Worm (Caenorhabditis elegans) whole organism, L1 larva: ENCODE measurements around the gene sdz-5.

ENCODE experiments used
- C04F5.9 ChIP-seq: sonication (generic microtip); optimal IDR thresholded peaks from 2 replicates; lab custom pipeline; 2016; ENCODE audit warnings: missing genetic modification characterization, missing compliant biosample characterization
- aha-1 ChIP-seq: fragments of 150-350 bp; optimal IDR thresholded peaks from 2 replicates; lab custom pipeline; 2014; ENCODE audit warnings: missing biosample characterization, missing genetic modification characterization
- alr-1 ChIP-seq: fragments of 200-800 bp; sonication (Bioruptor generic); optimal IDR thresholded peaks from 2 replicates; lab custom pipeline; 2018; ENCODE audit warnings: borderline replicate concordance, mild to moderate bottlenecking, missing genetic modification characterization, missing compliant biosample characterization
- aly-2 ChIP-seq: fragments of 150-350 bp; optimal IDR thresholded peaks from 2 replicates; lab custom pipeline; 2014; ENCODE audit warnings: missing biosample characterization, missing genetic modification characterization
- ama-1 ChIP-seq: fragments of 150-350 bp; optimal IDR thresholded peaks from 2 replicates; lab custom pipeline; 2014
- ceh-90 ChIP-seq: sonication (generic microtip); optimal IDR thresholded peaks from 2 replicates; lab custom pipeline; 2016; ENCODE audit warnings: missing genetic modification characterization, missing compliant biosample characterization
- ces-1 ChIP-seq: fragments of 150-350 bp; optimal IDR thresholded peaks from 2 replicates; lab custom pipeline; 2014; ENCODE audit warnings: missing biosample characterization, missing genetic modification reagents, missing genetic modification characterization
- efl-1 ChIP-seq, 4 experiments: fragments of 150-350 bp; optimal IDR thresholded peaks in 3 of 4; peaks in 1 of 4; 1 replicate in 1 of 4; 2 replicates in 3 of 4; lab custom pipeline; 2014; ENCODE audit warnings: missing biosample characterization in 2 of 4, missing genetic modification characterization in 2 of 4, missing genetic modification reagents in 2 of 4
- egl-13 ChIP-seq: sonication (generic microtip); optimal IDR thresholded peaks from 2 replicates; lab custom pipeline; 2016; ENCODE audit warnings: missing genotype, missing genetic modification reagents, missing genetic modification characterization, missing compliant biosample characterization
- elt-2 ChIP-seq: sonication (generic microtip); optimal IDR thresholded peaks from 2 replicates; lab custom pipeline; 2016; ENCODE audit warnings: missing genetic modification characterization, mild to moderate bottlenecking, inconsistent platforms, missing compliant biosample characterization, missing genetic modification reagents
- fkh-4 ChIP-seq: sonication (generic microtip); optimal IDR thresholded peaks from 2 replicates; lab custom pipeline; 2016; ENCODE audit warnings: missing compliant biosample characterization, missing genetic modification characterization, borderline replicate concordance
- fkh-8 ChIP-seq: sonication (generic microtip); optimal IDR thresholded peaks from 2 replicates; lab custom pipeline; 2016; ENCODE audit warnings: mild to moderate bottlenecking, missing genetic modification characterization, missing compliant biosample characterization
- fos-1 ChIP-seq: fragments of 150-350 bp; optimal IDR thresholded peaks from 2 replicates; lab custom pipeline; 2014; ENCODE audit warnings: missing biosample characterization, missing genetic modification characterization
- grh-1 ChIP-seq: fragments of 200-800 bp; sonication (Bioruptor generic); IDR thresholded peaks from 2 replicates; pipeline ENCODE4 v1.3.6; 2022; ENCODE audit warnings: missing genetic modification reagents, missing genetic modification characterization, missing compliant biosample characterization
- hpl-2 ChIP-seq: fragments of 150-350 bp; optimal IDR thresholded peaks from 2 replicates; lab custom pipeline; 2014; ENCODE audit warnings: missing biosample characterization, missing genetic modification reagents, missing genetic modification characterization
- isw-1 ChIP-seq: fragments of 200-800 bp; sonication (Bioruptor generic); IDR thresholded peaks from 2 replicates; pipeline ENCODE4 v1.3.6; 2022; ENCODE audit warnings: missing genetic modification characterization, missing compliant biosample characterization
- jun-1 ChIP-seq: fragments of 150-350 bp; optimal IDR thresholded peaks from 2 replicates; lab custom pipeline; 2014; ENCODE audit warnings: missing biosample characterization, missing genetic modification reagents, missing genetic modification characterization
- lin-15B ChIP-seq: fragments of 150-350 bp; sonication (generic microtip); optimal IDR thresholded peaks from 3 replicates; lab custom pipeline; 2014; ENCODE audit warnings: missing biosample characterization, missing genetic modification characterization
- lin-35 ChIP-seq, 2 experiments: fragments of 150-350 bp; optimal IDR thresholded peaks; 2 replicates each; lab custom pipeline; 2014; ENCODE audit warnings: missing biosample characterization in 2 of 2, missing genetic modification characterization in 2 of 2, missing genetic modification reagents in 2 of 2
- lir-3 ChIP-seq: sonication (generic microtip); optimal IDR thresholded peaks from 2 replicates; lab custom pipeline; 2016; ENCODE audit warnings: mild to moderate bottlenecking, missing genetic modification characterization, moderate library complexity, missing compliant biosample characterization; ENCODE audit not compliant: poor library complexity
- lsy-2 ChIP-seq, 2 experiments: fragments of 150-350 bp; optimal IDR thresholded peaks; 2 replicates each; lab custom pipeline; 2014; ENCODE audit warnings: missing biosample characterization in 2 of 2, missing genetic modification characterization in 2 of 2
- mab-9 ChIP-seq: fragments of 200-800 bp; sonication (Bioruptor generic); IDR thresholded peaks from 2 replicates; pipeline ENCODE4 v1.3.6; 2022; ENCODE audit warnings: missing genetic modification reagents, missing genetic modification characterization, missing compliant biosample characterization
- mdl-1 ChIP-seq, 2 experiments: fragments of 150-350 bp; optimal IDR thresholded peaks; 2 replicates each; lab custom pipeline; 2014 to 2017; ENCODE audit warnings: missing biosample characterization in 2 of 2, missing genetic modification characterization in 2 of 2, inconsistent platforms in 1 of 2
- mep-1 ChIP-seq: fragments of 150-350 bp; optimal IDR thresholded peaks from 2 replicates; lab custom pipeline; 2014; ENCODE audit warnings: missing biosample characterization, missing genetic modification characterization
- nhr-19 ChIP-seq: fragments of 200-800 bp; sonication (Bioruptor generic); conservative IDR thresholded peaks from 2 replicates; pipeline ENCODE4 v1.3.6; 2022; ENCODE audit warnings: missing genetic modification characterization, missing compliant biosample characterization
- nhr-237 ChIP-seq: fragments of 150-350 bp; optimal IDR thresholded peaks from 2 replicates; lab custom pipeline; 2014; ENCODE audit warnings: missing biosample characterization, missing genetic modification characterization
- nhr-47 ChIP-seq: sonication (generic microtip); optimal IDR thresholded peaks from 2 replicates; lab custom pipeline; 2016; ENCODE audit warnings: mild to moderate bottlenecking, missing genetic modification characterization, moderate library complexity, missing compliant biosample characterization
- nhr-71 ChIP-seq: sonication (generic microtip); optimal IDR thresholded peaks from 2 replicates; lab custom pipeline; 2016; ENCODE audit warnings: mild to moderate bottlenecking, missing genetic modification characterization, moderate library complexity, missing compliant biosample characterization
- nhr-76 ChIP-seq: sonication (generic microtip); optimal IDR thresholded peaks from 2 replicates; lab custom pipeline; 2017; ENCODE audit warnings: missing biosample characterization, missing genetic modification characterization
- nhr-77 ChIP-seq: fragments of 150-350 bp; optimal IDR thresholded peaks from 2 replicates; lab custom pipeline; 2014; ENCODE audit warnings: missing biosample characterization, missing genetic modification characterization
- nhr-85 ChIP-seq: sonication (generic microtip); peaks from one replicate; lab custom pipeline; 2016; ENCODE audit warnings: missing genetic modification characterization, inconsistent platforms, missing compliant biosample characterization
- nhr-90 ChIP-seq: sonication (generic microtip); optimal IDR thresholded peaks from 2 replicates; lab custom pipeline; 2016; ENCODE audit warnings: mild to moderate bottlenecking, missing genetic modification characterization, missing compliant biosample characterization; ENCODE audit not compliant: poor library complexity
- pag-3 ChIP-seq: sonication (generic microtip); optimal IDR thresholded peaks from 2 replicates; lab custom pipeline; 2017; ENCODE audit warnings: missing genetic modification characterization, mild to moderate bottlenecking, missing compliant biosample characterization, antibody characterized with exemption, borderline replicate concordance; ENCODE audit not compliant: insufficient read depth
- pax-3 ChIP-seq: fragments of 200-800 bp; sonication (Bioruptor generic); optimal IDR thresholded peaks from 2 replicates; lab custom pipeline; 2018; ENCODE audit warnings: mild to moderate bottlenecking, missing genetic modification characterization, moderate library complexity, missing compliant biosample characterization
- rnt-1 ChIP-seq: sonication (generic microtip); optimal IDR thresholded peaks from 2 replicates; lab custom pipeline; 2016; ENCODE audit warnings: mild to moderate bottlenecking, missing genetic modification characterization, moderate library complexity, missing compliant biosample characterization
- snu-23 ChIP-seq: sonication (generic microtip); optimal IDR thresholded peaks from 2 replicates; lab custom pipeline; 2016; ENCODE audit warnings: missing genetic modification characterization, missing compliant biosample characterization
- swsn-7 ChIP-seq: sonication (generic microtip); optimal IDR thresholded peaks from 2 replicates; lab custom pipeline; 2016; ENCODE audit warnings: missing genetic modification characterization, missing compliant biosample characterization
- tbx-2 ChIP-seq: sonication (generic microtip); optimal IDR thresholded peaks from 2 replicates; lab custom pipeline; 2016; ENCODE audit warnings: missing genetic modification characterization, missing compliant biosample characterization
- unc-98 ChIP-seq: fragments of 200-800 bp; sonication (Bioruptor generic); IDR thresholded peaks from 2 replicates; pipeline ENCODE4 v1.3.6; 2022; ENCODE audit warnings: missing genetic modification characterization, missing compliant biosample characterization
- vab-15 ChIP-seq: sonication (generic microtip); optimal IDR thresholded peaks from 2 replicates; lab custom pipeline; 2017; ENCODE audit warnings: missing genotype, mild to moderate bottlenecking, missing genetic modification characterization, missing compliant biosample characterization
- xbp-1 ChIP-seq: sonication (generic microtip); optimal IDR thresholded peaks from 2 replicates; lab custom pipeline; 2016; ENCODE audit warnings: missing genetic modification characterization, missing compliant biosample characterization
- zip-4 ChIP-seq: fragments of 200-800 bp; sonication (Bioruptor generic); optimal IDR thresholded peaks from 2 replicates; lab custom pipeline; 2018; ENCODE audit warnings: mild to moderate bottlenecking, missing genetic modification characterization, moderate library complexity, missing compliant biosample characterization
- ztf-11 ChIP-seq, 2 experiments: sonication (generic microtip); optimal IDR thresholded peaks; 2 replicates each; lab custom pipeline; 2016 to 2017; ENCODE audit warnings: missing genetic modification characterization in 2 of 2, missing biosample characterization in 1 of 2, missing compliant biosample characterization in 1 of 2

Gene sdz-5

ce11 chrII:2987854-2988350 lies 20.6 kb upstream of the sdz-5 start, which contains the start of gene lido-7 (continued):
- TF ChIP-seq pag-3 (tag; lab: Kevin White, UChicago) (no peak), vab-15 (tag; lab: Kevin White, UChicago) (peak; percentile 6), alr-1 (no peak), lir-3 (tag; lab: Kevin White, UChicago) (no peak), xbp-1 (no peak), ces-1 (GFP tag; lab: Kevin White, UChicago) (no peak), nhr-237 (tag; lab: Kevin White, UChicago) (no peak), lsy-2 (tag; optimal IDR thresholded peaks at IDR 0.05; lab: Kevin White, UChicago) (peak; percentile 31 to 56), elt-2 (tag; lab: Kevin White, UChicago) (no peak), nhr-47 (tag; lab: Kevin White, UChicago) (peak; percentile 59), jun-1 (tag; lab: Kevin White, UChicago) (peak; percentile 9), nhr-77 (tag; lab: Kevin White, UChicago) (no peak), mdl-1 (tag; optimal IDR thresholded peaks at IDR 0.05; lab: Kevin White, UChicago) (peak in 1 of 2 experiments; percentile 14), ama-1 (lab: Kevin White, UChicago) (no peak), fkh-4 (tag; lab: Kevin White, UChicago) (no peak), aly-2 (tag; lab: Kevin White, UChicago) (no peak)
- TF ChIP-seq, all 84 proteins: peak for 30

- TF ChIP-seq efl-1 (optimal IDR thresholded peaks at IDR 0.05; lab: Kevin White, UChicago), result no peak
- peak in 1 of 2 experiments; percentile 29 for TF ChIP-seq efl-1 (GFP tag; optimal IDR thresholded peaks at IDR 0.05 in 1 of 2; lab: Kevin White, UChicago)
- no peak for TF ChIP-seq zip-4 (GFP tag; lab: Kevin White, UChicago)
Observed at ce11 chrII:2990089-2990488, 18.4 kb upstream of the sdz-5 start.

ce11 chrII:2991555-2992083 lies 16.9 kb upstream of the sdz-5 start, which contains the start of gene K08A2.2:
K08A2.2 (plus strand) TSS chrII:2991605.
- peak in 1 of 2 experiments; percentile 54 for TF ChIP-seq ztf-11 (tag; optimal IDR thresholded peaks at IDR 0.05; lab: Kevin White, UChicago)
- TF ChIP-seq pax-3 (tag; lab: Kevin White, UChicago), result peak; percentile 35
- TF ChIP-seq elt-2 (tag; lab: Kevin White, UChicago), result peak; percentile 28
- TF ChIP-seq mep-1 (tag; lab: Kevin White, UChicago), result no peak
- no peak for TF ChIP-seq nhr-76 (tag; lab: Kevin White, UChicago)
- no peak for TF ChIP-seq aha-1 (tag; lab: Kevin White, UChicago)
- no peak for TF ChIP-seq swsn-7 (tag; lab: Kevin White, UChicago)
- TF ChIP-seq mab-9, result no peak; the same call in 1 of the 2 replicates
- TF ChIP-seq nhr-85 (tag; lab: Kevin White, UChicago), result peak; percentile 44
- TF ChIP-seq nhr-71 (tag; lab: Kevin White, UChicago), result peak; percentile 35
- TF ChIP-seq grh-1 (GFP tag; lab: Robert Waterston, UW), result no peak
- TF ChIP-seq unc-98 (GFP tag; lab: Robert Waterston, UW), result peak; percentile 73
- TF ChIP-seq fkh-4 (tag; lab: Kevin White, UChicago), result no peak
- TF ChIP-seq egl-13, result peak; percentile 16
- no peak for TF ChIP-seq fos-1 (tag; lab: Kevin White, UChicago)
- no peak for TF ChIP-seq hpl-2 (GFP tag; lab: Kevin White, UChicago)
- TF ChIP-seq snu-23 (GFP tag; lab: Kevin White, UChicago), result no peak
- TF ChIP-seq isw-1 (GFP tag; lab: Robert Waterston, UW), result peak; percentile 17; the same call in 1 of the 2 replicates
- TF ChIP-seq lin-15B (tag; lab: Kevin White, UChicago), result no peak
- TF ChIP-seq fkh-8 (tag; lab: Kevin White, UChicago), result no peak
- TF ChIP-seq lin-35 (GFP tag; optimal IDR thresholded peaks at IDR 0.05; lab: Kevin White, UChicago), result no peak
- peak; percentile 39 for TF ChIP-seq ceh-90
- no peak for TF ChIP-seq mdl-1 (tag; optimal IDR thresholded peaks at IDR 0.05; lab: Kevin White, UChicago)
- peak; percentile 36 for TF ChIP-seq nhr-19 (GFP tag; lab: Robert Waterston, UW)
- peak; percentile 17 for TF ChIP-seq xbp-1
- TF ChIP-seq lir-3 (tag; lab: Kevin White, UChicago), result peak; percentile 77
- TF ChIP-seq rnt-1 (tag; lab: Kevin White, UChicago), result peak; percentile 51
- TF ChIP-seq tbx-2 (tag; lab: Kevin White, UChicago), result peak; percentile 11
- peak; percentile 31 for TF ChIP-seq nhr-90 (tag; lab: Kevin White, UChicago)
- no peak for TF ChIP-seq C04F5.9
- peak in 1 of 2 experiments; percentile 24 for TF ChIP-seq efl-1 (optimal IDR thresholded peaks at IDR 0.05; lab: Kevin White, UChicago)
- TF ChIP-seq efl-1 (GFP tag; optimal IDR thresholded peaks at IDR 0.05 in 1 of 2; lab: Kevin White, UChicago), result peak in 1 of 2 experiments; percentile 64
- TF ChIP-seq nhr-47 (tag; lab: Kevin White, UChicago), result peak; percentile 48
